Fruit fly (Drosophila melanogaster) whole organism: ENCODE measurements around the gene Oatp26F.

Source experiments
- CG8478 ChIP-seq: fragments of >200 bp; optimal IDR thresholded peaks from 2 replicates; lab custom pipeline; 2018; ENCODE audit warnings: inconsistent platforms
- pan ChIP-seq: fragments of >200 bp; optimal IDR thresholded peaks from 2 replicates; lab custom pipeline; 2017

- TF ChIP-seq pan (lab: Kevin White, UChicago) (no peak), CG8478 (lab: Kevin White, UChicago) (no peak)
Observed at dm6 chr2L:6673211-6674012, 41.2 kb upstream of the Oatp26F start, which contains the start of gene Spn27A.
